Fruit fly (Drosophila melanogaster): ENCODE results near the gene eIF4G2.
A peak's percentile ranks its signal among the peaks of the same experiment; 100 is the strongest.

Gene eIF4G2

dm6 chr3R:23818879-23819408 lies at the start of gene eIF4G2, which contains the start of gene CG33111:
Gene eIF4G2 (minus strand): TSS chr3R:23819237.
Gene CG33111 (minus strand): TSS chr3R:23819237.
- TF ChIP-seq ey (GFP tag; optimal IDR thresholded peaks at IDR 0.05) (no peak), lola (GFP tag; optimal IDR thresholded peaks at IDR 0.05) (no peak), Mio (GFP tag; optimal IDR thresholded peaks at IDR 0.05) (no peak), Hr83 (GFP tag; optimal IDR thresholded peaks at IDR 0.05; ENCODE audit: poor library complexity, severe bottlenecking) (peak; percentile 12), Vsx2 (GFP tag; optimal IDR thresholded peaks at IDR 0.05; ENCODE audit: partially characterized antibody) (no peak), Dif (GFP tag; optimal IDR thresholded peaks at IDR 0.05; ENCODE audit: partially characterized antibody) (no peak), pan (optimal IDR thresholded peaks at IDR 0.05) (no peak), foxo (GFP tag; optimal IDR thresholded peaks at IDR 0.05) (peak in 1 of 2 experiments; percentile 36), Jra (GFP tag; optimal IDR thresholded peaks at IDR 0.05) (peak; percentile 48), Abd-B (GFP tag; optimal IDR thresholded peaks at IDR 0.05) (no peak), Rel (GFP tag; optimal IDR thresholded peaks at IDR 0.05) (no peak), Rel (tag; optimal IDR thresholded peaks at IDR 0.05) (no peak), br (GFP tag; optimal IDR thresholded peaks at IDR 0.05) (no peak), Sp1 (GFP tag; optimal IDR thresholded peaks at IDR 0.05) (peak; percentile 54), woc (GFP tag; optimal IDR thresholded peaks at IDR 0.05) (no peak), Hnf4 (GFP tag; optimal IDR thresholded peaks at IDR 0.05) (no peak), usp (GFP tag; optimal IDR thresholded peaks at IDR 0.05) (no peak), dmrt93B (GFP tag; optimal IDR thresholded peaks at IDR 0.05) (no peak), GATAd (GFP tag; optimal IDR thresholded peaks at IDR 0.05) (no peak), rgr (GFP tag; optimal IDR thresholded peaks at IDR 0.05) (peak; percentile 37), brk (GFP tag; optimal IDR thresholded peaks at IDR 0.05) (no peak), sv (GFP tag; optimal IDR thresholded peaks at IDR 0.05) (no peak), Hr78 (GFP tag; optimal IDR thresholded peaks at IDR 0.05) (no peak), HLH106 (tag; optimal IDR thresholded peaks at IDR 0.05) (peak; percentile 12), Dfd (GFP tag; optimal IDR thresholded peaks at IDR 0.05) (no peak), dl (GFP tag; optimal IDR thresholded peaks at IDR 0.05; ENCODE audit: insufficient read depth in 1 of 2, partially characterized antibody in 2 of 2) (no peak), CG32264 (GFP tag; optimal IDR thresholded peaks at IDR 0.05) (no peak), tai (GFP tag; optimal IDR thresholded peaks at IDR 0.05) (no peak), fru (GFP tag; optimal IDR thresholded peaks at IDR 0.05) (no peak), h (GFP tag; optimal IDR thresholded peaks at IDR 0.05) (peak; percentile 42), CG9705 (GFP tag; optimal IDR thresholded peaks at IDR 0.05) (no peak), N (GFP tag; optimal IDR thresholded peaks at IDR 0.05) (no peak), jim (GFP tag; optimal IDR thresholded peaks at IDR 0.05) (no peak), CrebA (GFP tag; optimal IDR thresholded peaks at IDR 0.05; ENCODE audit: borderline replicate concordance) (no peak), psq (GFP tag; optimal IDR thresholded peaks at IDR 0.05) (no peak), OdsH (GFP tag; optimal IDR thresholded peaks at IDR 0.05) (no peak), sage (GFP tag; optimal IDR thresholded peaks at IDR 0.05) (no peak), Myc (optimal IDR thresholded peaks at IDR 0.05) (no peak), dsf (GFP tag; optimal IDR thresholded peaks at IDR 0.05; ENCODE audit: borderline replicate concordance) (no peak)

- TF ChIP-seq N (GFP tag; optimal IDR thresholded peaks at IDR 0.05): no peak
- TF ChIP-seq CG32264 (GFP tag; optimal IDR thresholded peaks at IDR 0.05): no peak
- no peak for TF ChIP-seq ey (GFP tag; optimal IDR thresholded peaks at IDR 0.05)
- no peak for TF ChIP-seq usp (GFP tag; optimal IDR thresholded peaks at IDR 0.05)
- no peak for TF ChIP-seq jim (GFP tag; optimal IDR thresholded peaks at IDR 0.05)
- TF ChIP-seq Jra (GFP tag; optimal IDR thresholded peaks at IDR 0.05): no peak
- TF ChIP-seq Mio (GFP tag; optimal IDR thresholded peaks at IDR 0.05): no peak
- no peak for TF ChIP-seq dl (GFP tag; optimal IDR thresholded peaks at IDR 0.05; ENCODE audit: insufficient read depth in 1 of 2, partially characterized antibody in 2 of 2)
- no peak for TF ChIP-seq br (GFP tag; optimal IDR thresholded peaks at IDR 0.05)
- TF ChIP-seq Dfd (GFP tag; optimal IDR thresholded peaks at IDR 0.05): no peak
Observed at dm6 chr3R:23867825-23868224, 48.8 kb upstream of the eIF4G2 start.

- no peak for TF ChIP-seq Rel (GFP tag; optimal IDR thresholded peaks at IDR 0.05)
- TF ChIP-seq Rel (tag; optimal IDR thresholded peaks at IDR 0.05): no peak
- TF ChIP-seq GATAd (GFP tag; optimal IDR thresholded peaks at IDR 0.05): no peak
- no peak for TF ChIP-seq N (GFP tag; optimal IDR thresholded peaks at IDR 0.05)
- TF ChIP-seq usp (GFP tag; optimal IDR thresholded peaks at IDR 0.05): no peak
- TF ChIP-seq Dfd (GFP tag; optimal IDR thresholded peaks at IDR 0.05): no peak
- no peak for TF ChIP-seq Dif (GFP tag; optimal IDR thresholded peaks at IDR 0.05; ENCODE audit: partially characterized antibody)
- no peak for TF ChIP-seq ey (GFP tag; optimal IDR thresholded peaks at IDR 0.05)
- TF ChIP-seq dsf (GFP tag; optimal IDR thresholded peaks at IDR 0.05; ENCODE audit: borderline replicate concordance): no peak
- TF ChIP-seq HLH106 (tag; optimal IDR thresholded peaks at IDR 0.05): no peak
- no peak for TF ChIP-seq OdsH (GFP tag; optimal IDR thresholded peaks at IDR 0.05)
Observed at dm6 chr3R:23867194-23867593, 48.2 kb upstream of the eIF4G2 start.

Data from whole organism, wandering third instar larva.